Fruit fly (Drosophila melanogaster) whole organism, wandering third instar larva: ENCODE results near the gene vari.

Source experiments
- CrebA ChIP-seq: fragments of 200-800 bp; sonication (Bioruptor generic); optimal IDR thresholded peaks from 2 replicates; lab custom pipeline; 2016; ENCODE audit warnings: missing biosample characterization, mild to moderate bottlenecking, missing genetic modification characterization, borderline replicate concordance
- Dfd ChIP-seq: fragments of >200 bp; optimal IDR thresholded peaks from 2 replicates; lab custom pipeline; 2017; ENCODE audit warnings: missing biosample characterization, missing genetic modification characterization
- lola ChIP-seq: fragments of >200 bp; optimal IDR thresholded peaks from 2 replicates; lab custom pipeline; 2017; ENCODE audit warnings: missing biosample characterization, missing genetic modification characterization
- pan ChIP-seq: fragments of >200 bp; optimal IDR thresholded peaks from 2 replicates; lab custom pipeline; 2017
- usp ChIP-seq: fragments of >200 bp; optimal IDR thresholded peaks from 2 replicates; lab custom pipeline; 2017; ENCODE audit warnings: missing biosample characterization, missing genetic modification characterization

dm6 chr2L:20817170-20817569 lies 20.3 kb upstream of the vari start, which contains the start of gene CheB38b:
- TF ChIP-seq usp (no peak), lola (no peak), pan (lab: Kevin White, UChicago) (no peak), CrebA (GFP tag; lab: Kevin White, UChicago) (no peak), Dfd (GFP tag; lab: Kevin White, UChicago) (no peak)
